Worm (Caenorhabditis elegans) whole organism, midembryonic: ENCODE measurements around the gene damt-1.

Source experiments
- T22C8.4 ChIP-seq: fragments of 200-800 bp; sonication (Bioruptor generic); IDR thresholded peaks from 2 replicates; pipeline ENCODE4 v1.3.6; 2022; ENCODE audit warnings: missing genetic modification characterization, missing compliant biosample characterization
- flt-1 ChIP-seq: fragments of 200-800 bp; sonication (Bioruptor generic); IDR thresholded peaks from 2 replicates; pipeline ENCODE4 v1.3.6; 2022; ENCODE audit warnings: missing genetic modification characterization, missing compliant biosample characterization
- klf-2 ChIP-seq: fragments of 200-800 bp; sonication (Bioruptor generic); conservative IDR thresholded peaks from 2 replicates; pipeline ENCODE4 v1.3.6; 2022; ENCODE audit warnings: missing genetic modification reagents, missing genetic modification characterization, missing compliant biosample characterization
- med-1 ChIP-seq: sonication (generic microtip); optimal IDR thresholded peaks from 2 replicates; lab custom pipeline; 2017; ENCODE audit warnings: missing genetic modification characterization, mild to moderate bottlenecking, missing compliant biosample characterization, antibody characterized with exemption, missing genetic modification reagents; ENCODE audit not compliant: insufficient read depth
- ref-1 ChIP-seq: fragments of 200-800 bp; sonication (Bioruptor generic); conservative IDR thresholded peaks from 2 replicates; pipeline ENCODE4 v1.3.6; 2022; ENCODE audit warnings: missing genetic modification reagents, missing genetic modification characterization, missing compliant biosample characterization
- ztf-29 ChIP-seq: fragments of 200-800 bp; sonication (Bioruptor generic); IDR thresholded peaks from 2 replicates; pipeline ENCODE4 v1.3.6; 2022; ENCODE audit warnings: missing genetic modification reagents, missing genetic modification characterization, missing compliant biosample characterization

DNA sequence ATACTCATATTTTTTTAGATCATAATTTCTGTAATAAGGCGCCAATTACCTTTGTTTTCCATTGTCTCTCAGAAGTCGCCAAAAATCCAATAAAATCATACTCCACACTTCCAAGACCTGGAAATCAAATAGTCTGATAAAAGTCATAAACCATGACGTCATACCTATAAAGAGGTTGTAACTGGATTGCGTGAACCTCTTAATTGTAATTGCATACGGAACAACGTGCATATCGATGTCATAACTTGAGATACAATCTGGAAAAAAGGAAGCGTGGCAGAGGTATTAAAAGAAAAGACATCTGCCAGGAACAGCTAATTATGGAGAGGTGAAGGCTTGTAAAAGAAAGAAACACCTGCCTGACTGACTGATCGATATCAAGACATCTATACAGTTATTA lies 25.1 kb downstream of the damt-1 start, which contains the start of gene F10C1.9:
- no peak for TF ChIP-seq med-1
- TF ChIP-seq ref-1 (GFP tag; lab: Robert Waterston, UW), result no peak
- TF ChIP-seq T22C8.4 (GFP tag; lab: Robert Waterston, UW), result no peak
- TF ChIP-seq flt-1, result no peak
- no peak for TF ChIP-seq ztf-29 (GFP tag; lab: Robert Waterston, UW)
- no peak for TF ChIP-seq klf-2 (GFP tag; lab: Robert Waterston, UW)
